Worm (Caenorhabditis elegans) whole organism, L1 larva: ENCODE results near the gene str-12.

ENCODE experiments used
- F16B12.6 ChIP-seq: fragments of 150-350 bp; optimal IDR thresholded peaks from 2 replicates; lab custom pipeline; 2014; ENCODE audit warnings: missing biosample characterization, missing genetic modification characterization
- aha-1 ChIP-seq: fragments of 150-350 bp; optimal IDR thresholded peaks from 2 replicates; lab custom pipeline; 2014; ENCODE audit warnings: missing biosample characterization, missing genetic modification characterization
- ceh-63 ChIP-seq: fragments of 200-800 bp; sonication (Bioruptor generic); optimal IDR thresholded peaks from 2 replicates; lab custom pipeline; 2018; ENCODE audit warnings: mild to moderate bottlenecking, missing genetic modification characterization, missing compliant biosample characterization
- ceh-8 ChIP-seq: fragments of 200-800 bp; sonication (Bioruptor generic); optimal IDR thresholded peaks from 2 replicates; lab custom pipeline; 2018; ENCODE audit warnings: mild to moderate bottlenecking, missing genetic modification characterization, moderate library complexity, missing compliant biosample characterization
- ceh-88 ChIP-seq: fragments of 200-800 bp; sonication (Bioruptor generic); IDR thresholded peaks from 2 replicates; pipeline ENCODE4 v1.3.6; 2022; ENCODE audit warnings: missing genetic modification characterization, missing compliant biosample characterization
- dpl-1 ChIP-seq, 3 experiments: fragments of 150-350 bp in 2 of 3; sonication (generic microtip) in 1 of 3; optimal IDR thresholded peaks; 2 replicates each; lab custom pipeline; 2014 to 2017; ENCODE audit warnings: missing biosample characterization in 3 of 3, missing genetic modification characterization in 3 of 3, missing genetic modification reagents in 3 of 3
- dsc-1 ChIP-seq: sonication (generic microtip); optimal IDR thresholded peaks from 2 replicates; lab custom pipeline; 2016; ENCODE audit warnings: mild to moderate bottlenecking, missing genetic modification characterization, missing compliant biosample characterization
- efl-1 ChIP-seq, 4 experiments: fragments of 150-350 bp; optimal IDR thresholded peaks in 3 of 4; peaks in 1 of 4; 1 replicate in 1 of 4; 2 replicates in 3 of 4; lab custom pipeline; 2014; ENCODE audit warnings: missing biosample characterization in 2 of 4, missing genetic modification characterization in 2 of 4, missing genetic modification reagents in 2 of 4
- efl-3 ChIP-seq: fragments of 200-800 bp; sonication (Bioruptor generic); optimal IDR thresholded peaks from 2 replicates; lab custom pipeline; 2018; ENCODE audit warnings: mild to moderate bottlenecking, missing genetic modification characterization, missing compliant biosample characterization
- egl-13 ChIP-seq: sonication (generic microtip); optimal IDR thresholded peaks from 2 replicates; lab custom pipeline; 2016; ENCODE audit warnings: missing genotype, missing genetic modification reagents, missing genetic modification characterization, missing compliant biosample characterization
- elt-2 ChIP-seq: sonication (generic microtip); optimal IDR thresholded peaks from 2 replicates; lab custom pipeline; 2016; ENCODE audit warnings: missing genetic modification characterization, mild to moderate bottlenecking, inconsistent platforms, missing compliant biosample characterization, missing genetic modification reagents
- fkh-4 ChIP-seq: sonication (generic microtip); optimal IDR thresholded peaks from 2 replicates; lab custom pipeline; 2016; ENCODE audit warnings: missing compliant biosample characterization, missing genetic modification characterization, borderline replicate concordance
- fkh-8 ChIP-seq: sonication (generic microtip); optimal IDR thresholded peaks from 2 replicates; lab custom pipeline; 2016; ENCODE audit warnings: mild to moderate bottlenecking, missing genetic modification characterization, missing compliant biosample characterization
- grh-1 ChIP-seq: fragments of 200-800 bp; sonication (Bioruptor generic); IDR thresholded peaks from 2 replicates; pipeline ENCODE4 v1.3.6; 2022; ENCODE audit warnings: missing genetic modification reagents, missing genetic modification characterization, missing compliant biosample characterization
- irx-1 ChIP-seq: sonication (generic microtip); optimal IDR thresholded peaks from 2 replicates; lab custom pipeline; 2016; ENCODE audit warnings: missing genetic modification characterization, missing compliant biosample characterization
- isw-1 ChIP-seq: fragments of 200-800 bp; sonication (Bioruptor generic); IDR thresholded peaks from 2 replicates; pipeline ENCODE4 v1.3.6; 2022; ENCODE audit warnings: missing genetic modification characterization, missing compliant biosample characterization
- lin-14 ChIP-seq: fragments of 200-800 bp; sonication (Bioruptor generic); optimal IDR thresholded peaks from 2 replicates; lab custom pipeline; 2018; ENCODE audit warnings: mild to moderate bottlenecking, missing genetic modification characterization, moderate library complexity, missing compliant biosample characterization
- lin-15B ChIP-seq: fragments of 150-350 bp; sonication (generic microtip); optimal IDR thresholded peaks from 3 replicates; lab custom pipeline; 2014; ENCODE audit warnings: missing biosample characterization, missing genetic modification characterization
- lin-35 ChIP-seq, 2 experiments: fragments of 150-350 bp; optimal IDR thresholded peaks; 2 replicates each; lab custom pipeline; 2014; ENCODE audit warnings: missing biosample characterization in 2 of 2, missing genetic modification characterization in 2 of 2, missing genetic modification reagents in 2 of 2
- lir-3 ChIP-seq: sonication (generic microtip); optimal IDR thresholded peaks from 2 replicates; lab custom pipeline; 2016; ENCODE audit warnings: mild to moderate bottlenecking, missing genetic modification characterization, moderate library complexity, missing compliant biosample characterization; ENCODE audit not compliant: poor library complexity
- lsy-2 ChIP-seq, 2 experiments: fragments of 150-350 bp; optimal IDR thresholded peaks; 2 replicates each; lab custom pipeline; 2014; ENCODE audit warnings: missing biosample characterization in 2 of 2, missing genetic modification characterization in 2 of 2
- mab-9 ChIP-seq: fragments of 200-800 bp; sonication (Bioruptor generic); IDR thresholded peaks from 2 replicates; pipeline ENCODE4 v1.3.6; 2022; ENCODE audit warnings: missing genetic modification reagents, missing genetic modification characterization, missing compliant biosample characterization
- nhr-11 ChIP-seq: fragments of 150-350 bp; optimal IDR thresholded peaks from 2 replicates; lab custom pipeline; 2014; ENCODE audit warnings: missing biosample characterization, missing genetic modification characterization
- nhr-19 ChIP-seq: fragments of 200-800 bp; sonication (Bioruptor generic); conservative IDR thresholded peaks from 2 replicates; pipeline ENCODE4 v1.3.6; 2022; ENCODE audit warnings: missing genetic modification characterization, missing compliant biosample characterization
- nhr-20 ChIP-seq: sonication (generic microtip); optimal IDR thresholded peaks from 2 replicates; lab custom pipeline; 2016; ENCODE audit warnings: mild to moderate bottlenecking, missing genetic modification characterization, missing compliant biosample characterization
- nhr-47 ChIP-seq: sonication (generic microtip); optimal IDR thresholded peaks from 2 replicates; lab custom pipeline; 2016; ENCODE audit warnings: mild to moderate bottlenecking, missing genetic modification characterization, moderate library complexity, missing compliant biosample characterization
- nhr-71 ChIP-seq: sonication (generic microtip); optimal IDR thresholded peaks from 2 replicates; lab custom pipeline; 2016; ENCODE audit warnings: mild to moderate bottlenecking, missing genetic modification characterization, moderate library complexity, missing compliant biosample characterization
- nhr-77 ChIP-seq: fragments of 150-350 bp; optimal IDR thresholded peaks from 2 replicates; lab custom pipeline; 2014; ENCODE audit warnings: missing biosample characterization, missing genetic modification characterization
- nhr-85 ChIP-seq: sonication (generic microtip); peaks from one replicate; lab custom pipeline; 2016; ENCODE audit warnings: missing genetic modification characterization, inconsistent platforms, missing compliant biosample characterization
- nhr-90 ChIP-seq: sonication (generic microtip); optimal IDR thresholded peaks from 2 replicates; lab custom pipeline; 2016; ENCODE audit warnings: mild to moderate bottlenecking, missing genetic modification characterization, missing compliant biosample characterization; ENCODE audit not compliant: poor library complexity
- rnt-1 ChIP-seq: sonication (generic microtip); optimal IDR thresholded peaks from 2 replicates; lab custom pipeline; 2016; ENCODE audit warnings: mild to moderate bottlenecking, missing genetic modification characterization, moderate library complexity, missing compliant biosample characterization
- skn-1 ChIP-seq: fragments of 150-350 bp; optimal IDR thresholded peaks from 2 replicates; lab custom pipeline; 2014; ENCODE audit warnings: missing biosample characterization, missing genetic modification characterization
- snpc-4 ChIP-seq: fragments of 150-350 bp; optimal IDR thresholded peaks from 2 replicates; lab custom pipeline; 2014; ENCODE audit warnings: missing biosample characterization, missing genetic modification characterization
- snu-23 ChIP-seq: sonication (generic microtip); optimal IDR thresholded peaks from 2 replicates; lab custom pipeline; 2016; ENCODE audit warnings: missing genetic modification characterization, missing compliant biosample characterization
- swsn-7 ChIP-seq: sonication (generic microtip); optimal IDR thresholded peaks from 2 replicates; lab custom pipeline; 2016; ENCODE audit warnings: missing genetic modification characterization, missing compliant biosample characterization
- tbx-2 ChIP-seq: sonication (generic microtip); optimal IDR thresholded peaks from 2 replicates; lab custom pipeline; 2016; ENCODE audit warnings: missing genetic modification characterization, missing compliant biosample characterization
- unc-30 ChIP-seq: sonication (generic microtip); optimal IDR thresholded peaks from 2 replicates; lab custom pipeline; 2017; ENCODE audit warnings: missing biosample characterization, missing genetic modification characterization
- unc-86 ChIP-seq: sonication (generic microtip); optimal IDR thresholded peaks from 2 replicates; lab custom pipeline; 2016; ENCODE audit warnings: missing genetic modification characterization, missing compliant biosample characterization
- unc-98 ChIP-seq: fragments of 200-800 bp; sonication (Bioruptor generic); IDR thresholded peaks from 2 replicates; pipeline ENCODE4 v1.3.6; 2022; ENCODE audit warnings: missing genetic modification characterization, missing compliant biosample characterization
- vab-15 ChIP-seq: sonication (generic microtip); optimal IDR thresholded peaks from 2 replicates; lab custom pipeline; 2017; ENCODE audit warnings: missing genotype, mild to moderate bottlenecking, missing genetic modification characterization, missing compliant biosample characterization
- xbp-1 ChIP-seq: sonication (generic microtip); optimal IDR thresholded peaks from 2 replicates; lab custom pipeline; 2016; ENCODE audit warnings: missing genetic modification characterization, missing compliant biosample characterization
- zag-1 ChIP-seq: fragments of 150-350 bp; optimal IDR thresholded peaks from 2 replicates; lab custom pipeline; 2014; ENCODE audit warnings: missing biosample characterization, missing genetic modification characterization
- zip-4 ChIP-seq: fragments of 200-800 bp; sonication (Bioruptor generic); optimal IDR thresholded peaks from 2 replicates; lab custom pipeline; 2018; ENCODE audit warnings: mild to moderate bottlenecking, missing genetic modification characterization, moderate library complexity, missing compliant biosample characterization
- ztf-4 ChIP-seq: fragments of 150-350 bp; optimal IDR thresholded peaks from 2 replicates; lab custom pipeline; 2014; ENCODE audit warnings: missing biosample characterization, missing genetic modification characterization

Gene str-12

ce11 chrV:15585744-15586143 lies 24.9 kb upstream of the str-12 start:
- TF ChIP-seq lsy-2 (tag; optimal IDR thresholded peaks at IDR 0.05; lab: Kevin White, UChicago) (peak in 1 of 2 experiments; percentile 5), rnt-1 (tag; lab: Kevin White, UChicago) (peak; percentile 33)

ce11 chrV:15590183-15590667 lies 20.5 kb upstream of the str-12 start, which contains the start of gene F28F8.7:
Gene F28F8.7 (minus strand): TSS chrV:15590617.
- peak; percentile 75 for TF ChIP-seq mab-9 (GFP tag; lab: Robert Waterston, UW)
- TF ChIP-seq tbx-2 (tag; lab: Kevin White, UChicago): peak; percentile 19
- TF ChIP-seq nhr-71: peak; percentile 86
- peak; percentile 14 for TF ChIP-seq irx-1 (tag; lab: Kevin White, UChicago)
- TF ChIP-seq xbp-1 (tag; lab: Kevin White, UChicago): peak; percentile 72
- peak; percentile 49 for TF ChIP-seq rnt-1 (tag; lab: Kevin White, UChicago)
- peak; percentile 82 for TF ChIP-seq lir-3 (tag; lab: Kevin White, UChicago)
- peak; percentile 79 for TF ChIP-seq nhr-85 (tag; lab: Kevin White, UChicago)
- TF ChIP-seq efl-1 (optimal IDR thresholded peaks at IDR 0.05; lab: Kevin White, UChicago): peak; percentile 44 to 79
- TF ChIP-seq efl-1 (GFP tag; optimal IDR thresholded peaks at IDR 0.05 in 1 of 2; lab: Kevin White, UChicago): peak; percentile 63 to 94
- peak; percentile 8 for TF ChIP-seq nhr-11
- peak; percentile 35 for TF ChIP-seq nhr-77 (tag; lab: Kevin White, UChicago)
- peak; percentile 20 for TF ChIP-seq F16B12.6 (tag; lab: Kevin White, UChicago)
- TF ChIP-seq lin-14: peak; percentile 65
- TF ChIP-seq dpl-1 (GFP tag; optimal IDR thresholded peaks at IDR 0.05; lab: Kevin White, UChicago): peak in 2 of 3 experiments; percentile 52 to 58
- peak; percentile 74 for TF ChIP-seq ceh-88 (GFP tag; lab: Robert Waterston, UW)
- TF ChIP-seq fkh-4 (tag; lab: Kevin White, UChicago): peak; percentile 16
- peak; percentile 89 to 92 for TF ChIP-seq lsy-2 (tag; optimal IDR thresholded peaks at IDR 0.05; lab: Kevin White, UChicago)
- peak; percentile 41 for TF ChIP-seq zip-4 (GFP tag; lab: Kevin White, UChicago)
- TF ChIP-seq grh-1 (GFP tag; lab: Robert Waterston, UW): peak; percentile 78
- peak; percentile 57 for TF ChIP-seq elt-2
- TF ChIP-seq egl-13 (tag; lab: Kevin White, UChicago): peak; percentile 67
- peak; percentile 66 for TF ChIP-seq nhr-90 (tag; lab: Kevin White, UChicago)
- TF ChIP-seq dsc-1 (tag; lab: Kevin White, UChicago): peak; percentile 64
- TF ChIP-seq swsn-7 (tag; lab: Kevin White, UChicago): peak; percentile 55
- peak; percentile 0 to 36 for TF ChIP-seq lin-35 (GFP tag; optimal IDR thresholded peaks at IDR 0.05; lab: Kevin White, UChicago)
- TF ChIP-seq isw-1: peak; percentile 53
- TF ChIP-seq nhr-47: peak; percentile 90
- TF ChIP-seq lin-15B: peak; percentile 32
- TF ChIP-seq unc-98 (GFP tag; lab: Robert Waterston, UW): peak; percentile 62; the same call in 1 of the 2 replicates
- peak; percentile 64 for TF ChIP-seq nhr-20 (tag; lab: Kevin White, UChicago)
- peak; percentile 48 for TF ChIP-seq fkh-8
- peak; percentile 94 for TF ChIP-seq nhr-19 (GFP tag; lab: Robert Waterston, UW)
- peak; percentile 4 for TF ChIP-seq ceh-8
- peak; percentile 36 for TF ChIP-seq unc-86 (tag; lab: Kevin White, UChicago)
- peak; percentile 78 for TF ChIP-seq snu-23 (GFP tag; lab: Kevin White, UChicago)

ce11 chrV:15594573-15594972 lies 16.1 kb upstream of the str-12 start, which contains the start of gene fbxa-139:
Gene fbxa-139 (minus strand): TSS chrV:15594673.
- TF ChIP-seq ztf-4 (tag; lab: Kevin White, UChicago): no peak
- TF ChIP-seq ceh-63: no peak
- TF ChIP-seq aha-1 (tag; lab: Kevin White, UChicago): no peak
- TF ChIP-seq snpc-4 (tag; lab: Kevin White, UChicago): no peak
- TF ChIP-seq zip-4 (GFP tag; lab: Kevin White, UChicago): no peak
- no peak for TF ChIP-seq F16B12.6 (tag; lab: Kevin White, UChicago)
- TF ChIP-seq zag-1 (tag; lab: Kevin White, UChicago): no peak
- TF ChIP-seq skn-1 (tag; lab: Kevin White, UChicago): no peak
- TF ChIP-seq efl-3: no peak
- TF ChIP-seq unc-30 (tag; lab: Kevin White, UChicago): no peak
- no peak for TF ChIP-seq efl-1 (optimal IDR thresholded peaks at IDR 0.05; lab: Kevin White, UChicago)
- no peak for TF ChIP-seq efl-1 (GFP tag; optimal IDR thresholded peaks at IDR 0.05 in 1 of 2; lab: Kevin White, UChicago)
- TF ChIP-seq rnt-1 (tag; lab: Kevin White, UChicago): no peak
- no peak for TF ChIP-seq vab-15 (tag; lab: Kevin White, UChicago)
